Worm (Caenorhabditis elegans) whole organism, L3 larva: Measurements from ENCODE around the gene Y39A3A.3.

ENCODE experiments used
- ama-1 ChIP-seq: fragments of 150-350 bp; optimal IDR thresholded peaks from 2 replicates; lab custom pipeline; 2018
- elt-1 ChIP-seq: fragments of 150-350 bp; optimal IDR thresholded peaks from 2 replicates; lab custom pipeline; 2014; ENCODE audit warnings: missing biosample characterization, missing genetic modification characterization
- nhr-11 ChIP-seq: fragments of 150-350 bp; optimal IDR thresholded peaks from 2 replicates; lab custom pipeline; 2014; ENCODE audit warnings: missing biosample characterization, missing genetic modification characterization
- sea-2 ChIP-seq: fragments of 150-350 bp; sonication (generic microtip); optimal IDR thresholded peaks from 4 replicates; lab custom pipeline; 2014; ENCODE audit warnings: missing biosample characterization, missing genetic modification reagents, missing genetic modification characterization
- skn-1 ChIP-seq: fragments of 150-350 bp; optimal IDR thresholded peaks from 2 replicates; lab custom pipeline; 2014; ENCODE audit warnings: missing biosample characterization, missing genetic modification characterization
- snpc-4 ChIP-seq: fragments of 150-350 bp; optimal IDR thresholded peaks from 2 replicates; lab custom pipeline; 2014; ENCODE audit warnings: missing biosample characterization, missing genetic modification characterization
- tbx-2 ChIP-seq: sonication (generic microtip); optimal IDR thresholded peaks from 2 replicates; lab custom pipeline; 2016; ENCODE audit warnings: mild to moderate bottlenecking, missing genetic modification characterization, missing compliant biosample characterization
- zag-1 ChIP-seq: fragments of 150-350 bp; optimal IDR thresholded peaks from 2 replicates; lab custom pipeline; 2014; ENCODE audit warnings: missing biosample characterization, missing genetic modification characterization

DNA sequence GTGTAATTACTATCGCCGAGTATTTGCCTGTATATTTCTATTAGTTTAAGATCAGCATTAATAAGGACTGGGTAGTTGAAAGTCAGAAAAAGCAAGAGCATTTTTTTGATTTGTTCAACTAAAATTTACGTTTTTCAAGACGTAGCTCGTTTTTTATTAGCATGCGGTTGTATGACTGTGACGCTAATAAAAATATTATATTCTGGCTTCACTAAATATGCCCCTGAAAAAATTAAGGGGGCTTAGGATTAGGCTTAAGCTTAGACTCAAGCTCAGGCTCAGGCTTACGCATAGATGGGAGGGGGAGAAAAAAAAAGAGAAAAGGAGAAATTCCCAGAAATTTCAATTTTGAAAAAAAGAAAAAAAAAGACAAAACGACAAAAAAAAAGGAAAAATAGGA lies 10.6 kb downstream of the Y39A3A.3 start, which contains the start of gene Y39A3A.2:
- TF ChIP-seq snpc-4 (tag; lab: Kevin White, UChicago) (no peak), elt-1 (tag; lab: Kevin White, UChicago) (no peak), nhr-11 (tag; lab: Kevin White, UChicago) (no peak), sea-2 (GFP tag; lab: Kevin White, UChicago) (no peak), ama-1 (lab: Kevin White, UChicago) (no peak), skn-1 (tag; lab: Kevin White, UChicago) (no peak), tbx-2 (tag; lab: Kevin White, UChicago) (no peak), zag-1 (no peak)
